Worm (Caenorhabditis elegans): ENCODE results near the gene frm-7.

- no peak for TF ChIP-seq F55B11.4 (tag; optimal IDR thresholded peaks at IDR 0.05; ENCODE audit: borderline replicate concordance, insufficient read depth)
- no peak for TF ChIP-seq F37B4.10 (GFP tag; IDR thresholded peaks at IDR 0.05)
- TF ChIP-seq K12H6.12 (tag; optimal IDR thresholded peaks at IDR 0.05): no peak
- no peak for TF ChIP-seq zfh-2 (GFP tag; conservative IDR thresholded peaks at IDR 0.05)
- no peak for TF ChIP-seq pha-4 (tag; optimal IDR thresholded peaks at IDR 0.05)
- TF ChIP-seq him-1 (tag; optimal IDR thresholded peaks at IDR 0.05): no peak
- no peak for TF ChIP-seq bed-2 (GFP tag; IDR thresholded peaks at IDR 0.05)
- TF ChIP-seq chd-7 (tag; optimal IDR thresholded peaks at IDR 0.05): no peak
- no peak for TF ChIP-seq let-526 (GFP tag; IDR thresholded peaks at IDR 0.05)
- no peak for TF ChIP-seq attf-5 (GFP tag; optimal IDR thresholded peaks at IDR 0.05)
Measured at ce11 chrV:12263723-12264122, 38.6 kb upstream of the frm-7 start, which contains the start of gene ssp-35.
